Worm (Caenorhabditis elegans) whole organism, early embryonic: ENCODE results near the gene W09D6.4.

ENCODE experiments used
- B0310.2 ChIP-seq: sonication (generic microtip); optimal IDR thresholded peaks from 2 replicates; lab custom pipeline; 2016; ENCODE audit warnings: mild to moderate bottlenecking, missing genetic modification characterization, missing compliant biosample characterization
- aly-1 ChIP-seq: sonication (generic microtip); optimal IDR thresholded peaks from 2 replicates; lab custom pipeline; 2016; ENCODE audit warnings: missing genetic modification characterization, missing compliant biosample characterization
- ama-1 ChIP-seq: fragments of 150-350 bp; optimal IDR thresholded peaks from 2 replicates; lab custom pipeline; 2014
- ceh-13 ChIP-seq: fragments of 200-800 bp; sonication (Bioruptor generic); optimal IDR thresholded peaks from 2 replicates; lab custom pipeline; 2018; ENCODE audit warnings: mild to moderate bottlenecking, missing genetic modification characterization, missing compliant biosample characterization
- flt-1 ChIP-seq: fragments of 200-800 bp; sonication (Bioruptor generic); IDR thresholded peaks from 2 replicates; pipeline ENCODE4 v1.3.6; 2022; ENCODE audit warnings: missing genetic modification characterization, missing compliant biosample characterization
- hmbx-1 ChIP-seq: sonication (generic microtip); optimal IDR thresholded peaks from 2 replicates; lab custom pipeline; 2016; ENCODE audit warnings: mild to moderate bottlenecking, missing genetic modification characterization, missing compliant biosample characterization
- hnd-1 ChIP-seq: sonication (generic microtip); optimal IDR thresholded peaks from 2 replicates; lab custom pipeline; 2016; ENCODE audit warnings: missing genetic modification characterization, missing compliant biosample characterization
- pes-1 ChIP-seq: fragments of 200-800 bp; sonication (Bioruptor generic); IDR thresholded peaks from 2 replicates; pipeline ENCODE4 v1.3.6; 2022; ENCODE audit warnings: missing genetic modification reagents, missing genetic modification characterization, missing compliant biosample characterization
- tbx-37 ChIP-seq: fragments of 200-800 bp; sonication (Bioruptor generic); conservative IDR thresholded peaks from 2 replicates; pipeline ENCODE4 v1.3.6; 2022; ENCODE audit warnings: missing genetic modification reagents, missing genetic modification characterization, missing compliant biosample characterization

DNA sequence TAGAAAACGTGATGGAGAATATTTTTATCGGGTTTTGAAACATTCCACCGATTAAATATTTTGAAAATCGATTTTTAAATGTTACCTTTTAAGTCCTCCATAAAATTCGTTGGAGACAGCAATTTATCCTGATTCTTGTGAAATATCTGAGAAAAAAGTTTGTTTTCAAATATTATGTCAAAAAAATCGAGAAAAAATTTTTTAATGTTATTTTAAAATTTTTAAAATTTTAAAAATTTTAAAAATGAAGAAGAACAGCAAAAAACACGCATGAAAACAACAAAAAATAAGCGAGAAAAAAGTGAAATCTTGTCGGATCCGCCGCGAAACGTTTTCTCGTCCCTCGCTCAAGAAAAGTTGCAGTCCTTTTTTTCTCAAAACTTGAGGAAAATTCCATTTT, 48.0 kb downstream of the W09D6.4 start, which contains the start of gene Y48A6C.8:
- TF ChIP-seq flt-1 (no peak), tbx-37 (GFP tag; lab: Robert Waterston, UW) (no peak), pes-1 (GFP tag; lab: Robert Waterston, UW) (no peak), B0310.2 (tag; lab: Kevin White, UChicago) (no peak), ama-1 (lab: Kevin White, UChicago) (no peak), aly-1 (no peak), ceh-13 (GFP tag; lab: Kevin White, UChicago) (no peak), hnd-1 (no peak), hmbx-1 (no peak)
